Fruit fly (Drosophila melanogaster): ENCODE data around the gene Las.

DNA sequence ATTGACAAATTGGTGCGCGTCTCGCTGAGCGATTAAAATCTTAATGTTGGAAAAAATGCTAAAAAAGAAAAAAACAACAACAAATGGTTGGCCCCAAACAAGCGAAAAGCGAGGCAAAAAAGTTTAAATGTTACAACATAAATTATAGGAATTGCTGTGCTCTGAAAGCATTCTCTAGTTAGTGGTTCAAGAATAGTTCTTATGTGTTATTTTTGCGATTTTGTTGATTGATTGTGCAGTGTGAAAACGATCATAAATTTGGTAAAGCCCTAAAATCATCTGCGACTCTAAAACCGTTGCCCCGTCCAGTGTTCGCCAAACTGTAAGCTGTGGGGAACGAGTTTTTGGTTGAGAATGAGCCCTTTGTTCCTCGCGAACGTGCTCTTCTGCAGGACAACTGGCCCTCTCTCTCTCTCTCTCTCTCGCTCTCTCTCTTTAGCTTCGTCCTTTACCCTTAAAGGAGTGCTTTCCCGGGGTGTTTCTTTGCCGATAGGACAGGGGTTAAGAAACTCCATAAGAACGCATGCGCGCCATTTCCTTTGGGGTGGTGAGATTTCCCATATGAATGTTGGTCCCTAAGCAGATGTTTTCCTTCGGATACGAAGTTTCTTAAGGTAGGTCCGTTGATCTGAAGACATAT lies 10.6 kb upstream of the Las start:
- TF ChIP-seq Hr51 (GFP tag; optimal IDR thresholded peaks at IDR 0.05) (no peak), Drgx (GFP tag; IDR thresholded peaks at IDR 0.05) (no peak), Xbp1 (GFP tag; optimal IDR thresholded peaks at IDR 0.05) (no peak), zfh1 (GFP tag; IDR thresholded peaks at IDR 0.05) (no peak), CG17361 (GFP tag; IDR thresholded peaks at IDR 0.05) (no peak), fd102C (GFP tag; optimal IDR thresholded peaks at IDR 0.05) (no peak)

Measured in whole organism, embryonic.